Worm (Caenorhabditis elegans): ENCODE data around the gene lim-4.

- TF ChIP-seq pqm-1 (tag; optimal IDR thresholded peaks at IDR 0.05): no peak
- no peak for TF ChIP-seq nhr-237 (tag; optimal IDR thresholded peaks at IDR 0.05)
- TF ChIP-seq jun-1 (tag; optimal IDR thresholded peaks at IDR 0.05): no peak
- no peak for TF ChIP-seq nhr-6 (tag; optimal IDR thresholded peaks at IDR 0.05)
- TF ChIP-seq Y75B8A.6 (GFP tag; IDR thresholded peaks at IDR 0.05): no peak
- no peak for TF ChIP-seq ceh-62 (tag; optimal IDR thresholded peaks at IDR 0.05)
- TF ChIP-seq fkh-10 (GFP tag; optimal IDR thresholded peaks at IDR 0.05): no peak
- no peak for TF ChIP-seq lim-7 (GFP tag; IDR thresholded peaks at IDR 0.05)
- no peak for TF ChIP-seq nhr-42 (GFP tag; IDR thresholded peaks at IDR 0.05)
- no peak for TF ChIP-seq Y105C5A.15 (GFP tag; IDR thresholded peaks at IDR 0.05)
- TF ChIP-seq lsy-2 (tag; optimal IDR thresholded peaks at IDR 0.05): no peak
- TF ChIP-seq R02D3.7 (tag; optimal IDR thresholded peaks at IDR 0.05): no peak
- no peak for TF ChIP-seq ZK546.5 (tag; optimal IDR thresholded peaks at IDR 0.05)
- TF ChIP-seq php-3 (GFP tag; IDR thresholded peaks at IDR 0.05): peak; percentile 67; the same call in 1 of the 2 replicates
Measured at ce11 chrX:3822061-3822460, 51.3 kb downstream of the lim-4 start.
